Worm (Caenorhabditis elegans): ENCODE measurements around the gene Y17D7B.2.

- TF ChIP-seq fkh-10 (GFP tag; optimal IDR thresholded peaks at IDR 0.05) (no peak), ceh-9 (tag; optimal IDR thresholded peaks at IDR 0.05) (no peak), ama-1 (optimal IDR thresholded peaks at IDR 0.05) (no peak), T23F11.4 (GFP tag; optimal IDR thresholded peaks at IDR 0.05) (no peak), pha-2 (tag; optimal IDR thresholded peaks at IDR 0.05) (no peak), madf-2 (tag; optimal IDR thresholded peaks at IDR 0.05) (no peak), K02D7.2 (tag; optimal IDR thresholded peaks at IDR 0.05) (no peak)
These were observed 23.2 kb downstream of the Y17D7B.2 start, which contains the start of gene C54E10.3 for ce11 chrV:18810705-18811104.

Data from whole organism, late embryonic.